Fruit fly (Drosophila melanogaster) whole organism, adult: ENCODE results near the gene vig.

Source experiments
- CG11617 ChIP-seq: fragments of 200-800 bp; sonication (Bioruptor generic); optimal IDR thresholded peaks from 2 replicates; lab custom pipeline; 2017; ENCODE audit warnings: mild to moderate bottlenecking, missing biosample characterization, missing genetic modification reagents, missing genetic modification characterization
- CG12768 ChIP-seq: fragments of 200-800 bp; sonication (Bioruptor generic); optimal IDR thresholded peaks from 2 replicates; lab custom pipeline; 2017; ENCODE audit warnings: missing biosample characterization, missing genetic modification characterization, mild to moderate bottlenecking, moderate library complexity, missing genetic modification reagents
- CG14711 ChIP-seq: fragments of 200-800 bp; sonication (Bioruptor generic); optimal IDR thresholded peaks from 2 replicates; lab custom pipeline; 2018; ENCODE audit warnings: missing biosample characterization, mild to moderate bottlenecking, missing genetic modification characterization, moderate library complexity
- CG1620 ChIP-seq: fragments of 200-800 bp; sonication (Bioruptor generic); optimal IDR thresholded peaks from 2 replicates; lab custom pipeline; 2016; ENCODE audit warnings: missing biosample characterization, missing genetic modification characterization
- CG33017 ChIP-seq: fragments of 200-800 bp; sonication (Bioruptor generic); optimal IDR thresholded peaks from 2 replicates; lab custom pipeline; 2018; ENCODE audit warnings: missing biosample characterization, mild to moderate bottlenecking, missing genetic modification characterization, moderate library complexity
- CG5204 ChIP-seq: fragments of 200-800 bp; sonication (Bioruptor generic); optimal IDR thresholded peaks from 2 replicates; lab custom pipeline; 2016; ENCODE audit warnings: missing biosample characterization, missing genetic modification characterization
- CG7045 ChIP-seq: fragments of 200-800 bp; sonication (Bioruptor generic); optimal IDR thresholded peaks from 2 replicates; lab custom pipeline; 2017; ENCODE audit warnings: missing biosample characterization, mild to moderate bottlenecking, missing genetic modification characterization
- CG7101 ChIP-seq: fragments of 200-800 bp; sonication (Bioruptor generic); optimal IDR thresholded peaks from 2 replicates; lab custom pipeline; 2018; ENCODE audit warnings: missing biosample characterization, mild to moderate bottlenecking, missing genetic modification characterization, moderate library complexity
- Clk ChIP-seq: fragments of 200-800 bp; sonication (Bioruptor generic); optimal IDR thresholded peaks from 2 replicates; lab custom pipeline; 2017; ENCODE audit warnings: missing biosample characterization, missing genetic modification characterization
- Crg-1 ChIP-seq: fragments of 200-800 bp; sonication (Bioruptor generic); optimal IDR thresholded peaks from 2 replicates; lab custom pipeline; 2016; ENCODE audit warnings: missing biosample characterization, missing genetic modification characterization
- Hr96 ChIP-seq: fragments of 200-800 bp; sonication (Bioruptor generic); optimal IDR thresholded peaks from 2 replicates; lab custom pipeline; 2016; ENCODE audit warnings: missing biosample characterization, missing genetic modification characterization
- Mnt ChIP-seq: fragments of 200-800 bp; sonication (Bioruptor generic); optimal IDR thresholded peaks from 2 replicates; lab custom pipeline; 2016; ENCODE audit warnings: missing biosample characterization, mild to moderate bottlenecking, missing genetic modification characterization
- bab1 ChIP-seq: fragments of 200-800 bp; sonication (Bioruptor generic); optimal IDR thresholded peaks from 3 replicates; lab custom pipeline; 2019; ENCODE audit warnings: missing biosample characterization, mild to moderate bottlenecking, missing genetic modification characterization, moderate library complexity
- cic ChIP-seq: fragments of 200-800 bp; sonication (Bioruptor generic); optimal IDR thresholded peaks from 2 replicates; lab custom pipeline; 2017; ENCODE audit warnings: missing biosample characterization, mild to moderate bottlenecking, missing genetic modification characterization, moderate library complexity
- cnc ChIP-seq, 2 experiments: fragments of >200 bp; optimal IDR thresholded peaks; 2 replicates each; lab custom pipeline; 2017
- kay ChIP-seq: fragments of 200-800 bp; sonication (Bioruptor generic); peaks from one replicate; lab custom pipeline; 2016; ENCODE audit warnings: missing biosample characterization, missing genetic modification characterization, borderline replicate concordance
- ovo ChIP-seq: fragments of 200-800 bp; sonication (Bioruptor generic); optimal IDR thresholded peaks from 2 replicates; lab custom pipeline; 2016; ENCODE audit warnings: missing biosample characterization, missing genetic modification characterization
- pad ChIP-seq: fragments of 200-800 bp; sonication (Bioruptor generic); optimal IDR thresholded peaks from 3 replicates; lab custom pipeline; 2017; ENCODE audit warnings: missing biosample characterization, missing genetic modification characterization, mild to moderate bottlenecking, moderate library complexity, missing genetic modification reagents
- tj ChIP-seq: fragments of 200-800 bp; sonication (Bioruptor generic); optimal IDR thresholded peaks from 3 replicates; lab custom pipeline; 2017; ENCODE audit warnings: missing biosample characterization, mild to moderate bottlenecking, missing genetic modification characterization, moderate library complexity
- toe ChIP-seq: fragments of 200-800 bp; sonication (Bioruptor generic); optimal IDR thresholded peaks from 2 replicates; lab custom pipeline; 2016; ENCODE audit warnings: missing biosample characterization, missing genetic modification characterization

Gene vig

DNA sequence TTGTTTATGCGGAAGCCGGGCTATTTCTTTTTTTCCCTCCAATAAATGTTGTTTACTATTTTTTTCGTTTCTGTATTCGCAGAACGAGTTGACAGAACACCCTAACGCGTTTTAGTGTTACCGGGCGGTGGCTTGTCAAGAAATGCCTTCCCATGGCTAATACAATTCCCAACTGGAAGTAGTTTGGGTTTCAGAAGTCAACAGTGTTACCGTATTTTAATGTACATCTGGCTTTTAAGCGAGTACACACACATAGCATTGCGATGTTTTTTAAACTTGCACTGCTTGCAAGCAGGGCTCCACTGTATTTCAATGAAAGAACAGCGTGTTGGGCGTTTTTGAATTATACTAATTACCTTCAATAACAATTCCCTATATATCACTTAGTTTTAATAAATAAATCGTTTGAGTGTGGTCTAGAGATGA lies 9.5 kb downstream of the vig start, which contains the start of gene TfIIS:
Gene TfIIS (minus strand): TSS at position 178 of the 426 bp plus-strand sequence.
- TF ChIP-seq kay (GFP tag; lab: Kevin White, UChicago), result no peak
- TF ChIP-seq CG5204 (GFP tag; lab: Kevin White, UChicago), result no peak
- TF ChIP-seq CG7045 (GFP tag; lab: Kevin White, UChicago), result no peak
- peak; percentile 10 for TF ChIP-seq Mnt
- no peak for TF ChIP-seq bab1 (GFP tag; lab: Kevin White, UChicago)
- no peak for TF ChIP-seq CG11617 (GFP tag; lab: Kevin White, UChicago)

DNA sequence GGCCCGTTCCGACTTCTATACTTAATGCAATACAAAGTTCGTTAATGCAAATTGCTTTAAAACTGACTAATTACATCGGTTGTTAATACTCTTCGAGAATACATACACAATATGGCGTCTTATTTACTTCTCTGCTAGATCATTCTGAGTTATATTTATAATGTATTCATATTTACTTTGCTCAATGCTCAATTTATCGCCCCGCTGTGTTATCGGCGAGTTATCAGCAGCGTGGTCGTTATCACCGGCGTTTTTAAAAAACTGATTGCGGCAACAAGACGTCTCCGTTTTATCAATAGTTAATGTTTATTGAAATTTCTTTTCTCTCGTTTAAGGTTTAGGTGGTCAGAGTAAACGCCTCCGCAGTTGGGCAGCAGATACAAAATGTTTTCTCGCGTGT lies 11.1 kb downstream of the vig start:
- TF ChIP-seq cnc (optimal IDR thresholded peaks at IDR 0.05; lab: Kevin White, UChicago), result no peak
- TF ChIP-seq kay (GFP tag; lab: Kevin White, UChicago), result peak; percentile 74

DNA sequence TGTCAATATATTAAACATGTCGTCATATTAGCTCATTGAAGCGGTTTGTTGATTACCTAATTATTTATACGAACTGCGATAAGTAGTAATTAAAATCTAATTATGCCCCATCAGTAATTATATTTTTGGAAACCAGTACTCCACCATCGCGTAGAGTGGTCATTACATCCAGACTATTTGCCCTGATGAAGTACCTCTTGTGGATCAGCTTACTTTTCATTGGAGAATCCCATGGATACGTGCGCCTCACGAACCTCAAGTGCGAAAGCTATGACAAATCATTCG lies 12.1 kb downstream of the vig start, which contains the start of gene CG33679:
Gene CG33679 (plus strand): TSS at position 186 of the 285 bp plus-strand sequence.
- TF ChIP-seq ovo (GFP tag; lab: Kevin White, UChicago) (no peak), kay (GFP tag; lab: Kevin White, UChicago) (no peak), CG33017 (no peak), CG1620 (GFP tag; lab: Kevin White, UChicago) (no peak), Crg-1 (GFP tag; lab: Kevin White, UChicago) (no peak), Hr96 (GFP tag; lab: Kevin White, UChicago) (no peak), Mnt (no peak), CG11617 (GFP tag; lab: Kevin White, UChicago) (no peak), cnc (optimal IDR thresholded peaks at IDR 0.05; lab: Kevin White, UChicago) (no peak), CG12768 (GFP tag; lab: Kevin White, UChicago) (no peak), cic (GFP tag; lab: Kevin White, UChicago) (no peak), CG7045 (GFP tag; lab: Kevin White, UChicago) (no peak), toe (GFP tag; lab: Kevin White, UChicago) (no peak), bab1 (GFP tag; lab: Kevin White, UChicago) (no peak), CG5204 (GFP tag; lab: Kevin White, UChicago) (no peak), CG7101 (tag; lab: Kevin White, UChicago) (no peak), Clk (no peak)

DNA sequence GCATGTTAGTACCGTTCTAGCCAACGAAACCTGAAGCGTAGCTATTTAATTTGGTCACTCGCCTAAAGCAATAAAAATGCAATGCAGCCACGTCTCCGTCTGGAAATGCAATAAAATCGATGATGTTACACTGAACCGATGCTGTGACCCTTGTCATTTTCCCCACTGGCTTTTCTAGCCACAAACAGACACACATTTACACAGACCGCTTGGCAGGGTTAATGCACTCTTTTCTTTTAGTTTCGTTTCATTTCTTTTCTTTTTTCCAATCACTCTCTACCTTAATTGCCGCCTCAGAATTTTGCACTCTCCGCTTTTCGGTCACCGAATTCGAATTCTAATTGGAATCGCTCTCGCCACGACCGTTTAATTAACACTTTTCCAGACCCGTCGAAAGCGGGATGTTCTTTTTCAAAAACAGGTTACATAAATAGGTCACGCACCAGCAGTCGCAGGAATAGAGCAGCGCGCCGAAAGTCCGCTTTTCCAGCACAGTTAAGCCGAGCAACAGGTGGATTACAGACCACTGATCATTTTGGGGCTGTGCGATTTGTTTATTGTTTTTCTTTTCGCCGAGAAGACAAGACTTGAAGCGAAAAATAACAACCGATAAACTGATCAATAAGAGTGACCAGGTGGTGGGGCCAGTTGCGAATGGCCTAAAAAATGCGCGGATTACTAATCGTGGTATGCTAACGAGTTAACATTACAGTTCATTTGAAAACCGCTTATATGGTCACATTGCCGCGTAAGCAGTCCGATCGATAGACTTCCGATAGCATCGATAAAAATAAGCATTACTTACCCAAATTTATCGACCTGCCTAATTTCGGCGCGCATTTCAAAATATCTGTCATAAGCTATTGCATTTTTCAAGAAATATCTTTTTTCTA lies 12.6 kb downstream of the vig start, which contains the start of gene ck:
Gene ck (minus strand): TSS at position 638 of the 893 bp plus-strand sequence.
- no peak for TF ChIP-seq CG5204 (GFP tag; lab: Kevin White, UChicago)
- TF ChIP-seq CG12768 (GFP tag; lab: Kevin White, UChicago), result no peak
- TF ChIP-seq ovo (GFP tag; lab: Kevin White, UChicago), result no peak
- peak; percentile 10 for TF ChIP-seq bab1 (GFP tag; lab: Kevin White, UChicago)
- TF ChIP-seq Mnt, result no peak
- peak; percentile 1 for TF ChIP-seq pad (GFP tag; lab: Kevin White, UChicago)
- no peak for TF ChIP-seq cnc (optimal IDR thresholded peaks at IDR 0.05; lab: Kevin White, UChicago)
- TF ChIP-seq CG7101 (tag; lab: Kevin White, UChicago), result no peak

DNA sequence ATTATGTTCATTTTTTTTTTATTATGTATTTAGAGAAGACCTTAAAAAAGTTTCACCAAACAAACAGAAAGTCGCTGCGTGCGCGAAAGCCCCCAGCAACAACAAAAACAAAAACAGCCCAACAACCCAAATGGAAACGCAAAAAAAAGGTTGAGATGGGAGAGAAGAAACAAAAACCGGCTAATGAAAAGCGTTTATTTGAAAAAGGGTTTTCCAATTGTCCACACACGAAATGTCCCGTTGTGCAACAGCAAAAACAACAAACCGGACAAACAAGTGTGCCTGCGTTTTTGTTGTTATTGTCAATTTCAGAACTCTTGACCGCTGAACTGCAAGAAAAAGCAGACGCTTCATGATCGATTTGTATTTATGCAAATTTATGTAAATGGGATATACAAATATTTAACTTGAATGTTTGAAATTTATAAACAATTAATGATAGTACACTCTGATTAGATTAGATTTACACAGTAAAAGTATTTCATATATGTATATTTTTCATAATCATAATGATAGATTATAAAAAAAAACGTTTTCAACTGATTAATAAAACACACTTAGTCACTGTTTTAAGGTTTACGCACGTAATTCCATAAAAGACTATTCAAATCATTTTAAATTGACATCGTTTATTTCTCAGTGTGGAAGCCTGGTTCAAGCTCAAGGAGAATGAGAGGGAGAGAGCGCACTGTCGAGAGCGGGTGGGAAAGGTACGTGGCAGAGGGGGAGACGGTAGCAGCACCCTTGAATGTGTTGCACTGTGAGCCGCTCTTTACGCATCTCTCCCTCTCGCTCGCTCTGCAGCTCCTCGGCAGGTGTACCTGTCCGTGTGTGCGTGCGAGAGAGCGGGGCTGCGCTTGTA lies 13.5 kb downstream of the vig start:
- TF ChIP-seq ovo (GFP tag; lab: Kevin White, UChicago) (peak; percentile 21), Crg-1 (GFP tag; lab: Kevin White, UChicago) (no peak), kay (GFP tag; lab: Kevin White, UChicago) (peak; percentile 66), CG1620 (GFP tag; lab: Kevin White, UChicago) (no peak), pad (GFP tag; lab: Kevin White, UChicago) (peak; percentile 91), CG33017 (no peak), CG5204 (GFP tag; lab: Kevin White, UChicago) (no peak), toe (GFP tag; lab: Kevin White, UChicago) (peak; percentile 25), CG7101 (tag; lab: Kevin White, UChicago) (peak; percentile 48), cnc (optimal IDR thresholded peaks at IDR 0.05; lab: Kevin White, UChicago) (no peak), Clk (no peak), CG14711 (peak; percentile 56), CG11617 (GFP tag; lab: Kevin White, UChicago) (peak; percentile 40), CG7045 (GFP tag; lab: Kevin White, UChicago) (peak; percentile 54), tj (GFP tag; lab: Kevin White, UChicago) (peak; percentile 7), cic (GFP tag; lab: Kevin White, UChicago) (no peak), bab1 (GFP tag; lab: Kevin White, UChicago) (peak; percentile 30), CG12768 (GFP tag; lab: Kevin White, UChicago) (peak; percentile 56), Mnt (peak; percentile 30), Hr96 (GFP tag; lab: Kevin White, UChicago) (peak; percentile 19)
